Fruit fly (Drosophila melanogaster): Measurements from ENCODE around the gene CG32576.

dm6 chrX:16330659-16331058 lies 42.3 kb upstream of the CG32576 start, which contains the start of gene CG9919:
- no peak for TF ChIP-seq CG8478 (optimal IDR thresholded peaks at IDR 0.05)
- TF ChIP-seq CTCF (optimal IDR thresholded peaks at IDR 0.05) = no peak

All from S2 (cell line).